Worm (Caenorhabditis elegans) whole organism, early embryonic: Measurements from ENCODE around the gene Y6G8.14.

Experiments used
- ama-1 ChIP-seq: fragments of 150-350 bp; optimal IDR thresholded peaks from 2 replicates; lab custom pipeline; 2014
- scrt-1 ChIP-seq: fragments of 200-800 bp; sonication (Bioruptor generic); IDR thresholded peaks from 2 replicates; pipeline ENCODE4 v1.3.6; 2022; ENCODE audit warnings: missing genetic modification characterization, missing compliant biosample characterization
- sea-1 ChIP-seq: fragments of 200-800 bp; sonication (Bioruptor generic); conservative IDR thresholded peaks from 2 replicates; pipeline ENCODE4 v1.3.6; 2022; ENCODE audit warnings: missing genetic modification characterization, missing compliant biosample characterization
- tra-4 ChIP-seq: sonication (generic microtip); optimal IDR thresholded peaks from 2 replicates; lab custom pipeline; 2017; ENCODE audit warnings: missing genetic modification characterization, missing compliant biosample characterization

ce11 chrV:17580017-17580416, 34.1 kb downstream of the Y6G8.14 start:
- TF ChIP-seq tra-4 (tag; lab: Kevin White, UChicago) (no peak), ama-1 (no peak), scrt-1 (GFP tag; lab: Robert Waterston, UW) (no peak), sea-1 (GFP tag; lab: Robert Waterston, UW) (no peak)
